Worm (Caenorhabditis elegans): ENCODE data around the gene W06F12.3.

DNA sequence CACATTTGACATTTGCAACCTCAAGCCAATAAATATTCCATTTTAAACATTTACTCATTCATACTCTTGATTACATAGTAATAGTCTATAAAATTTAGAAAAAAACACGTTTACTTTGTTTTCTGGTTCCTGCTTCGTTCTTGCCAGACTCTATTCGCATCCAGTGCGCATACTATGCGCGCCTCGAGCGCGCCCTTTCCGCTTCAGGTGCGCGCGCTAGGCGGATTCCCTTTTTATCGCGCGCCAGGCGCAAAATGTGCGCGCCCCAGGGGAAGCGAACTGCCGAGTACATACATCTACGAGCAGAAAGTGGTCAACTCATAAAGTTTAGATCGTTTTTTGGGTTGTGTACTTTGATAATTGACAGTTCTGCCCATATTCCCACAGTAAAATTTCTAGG, 6.6 kb downstream of the W06F12.3 start:
- no peak for TF ChIP-seq nhr-76 (tag; optimal IDR thresholded peaks at IDR 0.05)
- no peak for TF ChIP-seq mab-5 (tag; optimal IDR thresholded peaks at IDR 0.05)
- no peak for TF ChIP-seq ham-2 (GFP tag; optimal IDR thresholded peaks at IDR 0.05)
- no peak for TF ChIP-seq blmp-1 (tag; optimal IDR thresholded peaks at IDR 0.05)
- no peak for TF ChIP-seq unc-39 (tag; optimal IDR thresholded peaks at IDR 0.05)
- no peak for TF ChIP-seq snpc-4 (tag; optimal IDR thresholded peaks at IDR 0.05)
- no peak for TF ChIP-seq nhr-12 (tag; optimal IDR thresholded peaks at IDR 0.05)
- no peak for TF ChIP-seq elt-3 (tag; optimal IDR thresholded peaks at IDR 0.05)
- no peak for TF ChIP-seq lin-13 (tag; optimal IDR thresholded peaks at IDR 0.05)
- TF ChIP-seq pha-4 (tag; optimal IDR thresholded peaks at IDR 0.05), result no peak

Measured in whole organism, mixed stage, embryonic.